Worm (Caenorhabditis elegans) whole organism, midembryonic: ENCODE results near the gene twk-39.

ENCODE experiments used
- T22C8.4 ChIP-seq: fragments of 200-800 bp; sonication (Bioruptor generic); IDR thresholded peaks from 2 replicates; pipeline ENCODE4 v1.3.6; 2022; ENCODE audit warnings: missing genetic modification characterization, missing compliant biosample characterization
- cog-1 ChIP-seq: sonication (generic microtip); optimal IDR thresholded peaks from 2 replicates; lab custom pipeline; 2016; ENCODE audit warnings: missing genetic modification characterization, missing compliant biosample characterization
- flt-1 ChIP-seq: fragments of 200-800 bp; sonication (Bioruptor generic); IDR thresholded peaks from 2 replicates; pipeline ENCODE4 v1.3.6; 2022; ENCODE audit warnings: missing genetic modification characterization, missing compliant biosample characterization
- klf-2 ChIP-seq: fragments of 200-800 bp; sonication (Bioruptor generic); conservative IDR thresholded peaks from 2 replicates; pipeline ENCODE4 v1.3.6; 2022; ENCODE audit warnings: missing genetic modification reagents, missing genetic modification characterization, missing compliant biosample characterization
- med-1 ChIP-seq: sonication (generic microtip); optimal IDR thresholded peaks from 2 replicates; lab custom pipeline; 2017; ENCODE audit warnings: missing genetic modification characterization, mild to moderate bottlenecking, missing compliant biosample characterization, antibody characterized with exemption, missing genetic modification reagents; ENCODE audit not compliant: insufficient read depth
- ref-1 ChIP-seq: fragments of 200-800 bp; sonication (Bioruptor generic); conservative IDR thresholded peaks from 2 replicates; pipeline ENCODE4 v1.3.6; 2022; ENCODE audit warnings: missing genetic modification reagents, missing genetic modification characterization, missing compliant biosample characterization
- tab-1 ChIP-seq: fragments of 200-800 bp; sonication (Bioruptor generic); IDR thresholded peaks from 2 replicates; pipeline ENCODE4 v1.3.6; 2022; ENCODE audit warnings: missing genetic modification characterization, missing compliant biosample characterization
- ztf-23 ChIP-seq: fragments of 200-800 bp; sonication (Bioruptor generic); IDR thresholded peaks from 2 replicates; pipeline ENCODE4 v1.3.6; 2022; ENCODE audit warnings: missing genetic modification reagents, missing genetic modification characterization, missing compliant biosample characterization

- TF ChIP-seq cog-1 (tag; lab: Kevin White, UChicago) (no peak), med-1 (GFP tag; lab: Kevin White, UChicago) (no peak), tab-1 (GFP tag; lab: Robert Waterston, UW) (no peak), ztf-23 (GFP tag; lab: Robert Waterston, UW) (no peak), flt-1 (GFP tag; lab: Robert Waterston, UW) (no peak; the same call in 1 of the 2 replicates), klf-2 (no peak), ref-1 (GFP tag; lab: Robert Waterston, UW) (no peak), T22C8.4 (GFP tag; lab: Robert Waterston, UW) (no peak)
Measured at ce11 chrIII:11774508-11775000, 21.0 kb upstream of the twk-39 start, which contains the start of gene immp-1.
